Fruit fly (Drosophila melanogaster): ENCODE results near the gene CG9213.

DNA sequence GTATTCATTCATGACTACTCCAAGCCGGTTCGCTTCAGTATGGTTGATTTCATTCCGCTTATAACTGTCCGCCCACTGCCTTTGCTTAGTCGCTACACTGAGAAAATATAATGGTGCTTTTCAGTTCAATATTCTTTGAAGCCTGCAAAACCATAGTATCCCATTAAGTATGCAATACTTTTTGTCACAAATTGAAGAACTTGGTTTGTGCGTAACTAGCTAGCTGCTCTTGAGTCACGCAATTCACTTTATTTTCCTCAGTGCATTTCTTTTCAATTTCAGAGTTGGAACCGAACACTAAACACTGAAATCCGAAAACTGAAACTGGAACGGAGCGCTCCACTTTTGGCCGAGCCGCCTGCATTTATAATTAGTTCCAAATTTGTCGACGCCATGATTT, 25.4 kb upstream of the CG9213 start:
- TF ChIP-seq CG7368 (GFP tag; optimal IDR thresholded peaks at IDR 0.05) (no peak), Sox15 (GFP tag; optimal IDR thresholded peaks at IDR 0.05) (no peak), CG8319 (GFP tag; optimal IDR thresholded peaks at IDR 0.05) (peak; percentile 14), CG6854 (GFP tag; optimal IDR thresholded peaks at IDR 0.05) (no peak), esn (GFP tag; optimal IDR thresholded peaks at IDR 0.05) (peak; percentile 14), vri (GFP tag; optimal IDR thresholded peaks at IDR 0.05) (no peak), CG10631 (GFP tag; optimal IDR thresholded peaks at IDR 0.05) (no peak), CG32006 (GFP tag; optimal IDR thresholded peaks at IDR 0.05) (peak; percentile 56), CG4318 (GFP tag; optimal IDR thresholded peaks at IDR 0.05) (no peak), topi (GFP tag; optimal IDR thresholded peaks at IDR 0.05) (peak; percentile 11), OdsH (GFP tag; optimal IDR thresholded peaks at IDR 0.05) (peak; percentile 36), Eip78C (GFP tag) (peak; percentile 79)
